Worm (Caenorhabditis elegans): ENCODE results near the gene ZK546.5.

DNA sequence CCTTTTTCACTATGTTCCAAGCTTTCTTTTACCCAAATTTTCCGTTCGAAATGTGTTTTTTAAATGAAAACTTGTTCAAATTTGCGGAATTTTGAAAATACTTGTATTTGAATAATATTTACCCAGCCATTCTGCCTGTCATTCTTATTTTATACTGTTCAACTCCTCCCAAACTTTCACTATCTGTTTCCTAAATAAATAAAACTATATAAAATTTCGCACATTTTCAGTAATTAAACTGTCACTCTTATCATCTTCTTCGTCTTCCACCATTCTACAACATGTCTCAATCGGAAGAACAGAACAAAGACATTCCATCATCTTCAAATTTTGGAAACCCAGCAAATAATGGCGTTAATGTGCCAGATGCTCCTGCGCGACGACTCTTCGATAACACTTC lies 30.8 kb upstream of the ZK546.5 start, which contains the start of gene btbd-10:
- TF ChIP-seq pha-4 (tag; optimal IDR thresholded peaks at IDR 0.05) = no peak
- TF ChIP-seq ceh-39 (tag; optimal IDR thresholded peaks at IDR 0.05) = no peak
- no peak for TF ChIP-seq unc-62 (GFP tag; optimal IDR thresholded peaks at IDR 0.05)
- no peak for TF ChIP-seq nhr-76 (tag; optimal IDR thresholded peaks at IDR 0.05)
- TF ChIP-seq lin-13 (tag; optimal IDR thresholded peaks at IDR 0.05) = no peak
- no peak for TF ChIP-seq ceh-83 (GFP tag; optimal IDR thresholded peaks at IDR 0.05)
- no peak for TF ChIP-seq nhr-28 (tag; optimal IDR thresholded peaks at IDR 0.05)
- TF ChIP-seq elt-3 (tag; optimal IDR thresholded peaks at IDR 0.05) = no peak
- no peak for TF ChIP-seq nhr-2 (tag; optimal IDR thresholded peaks at IDR 0.05)
- TF ChIP-seq snpc-4 (tag; optimal IDR thresholded peaks at IDR 0.05) = no peak
- no peak for TF ChIP-seq unc-120 (tag; optimal IDR thresholded peaks at IDR 0.05; ENCODE audit: poor library complexity, severe bottlenecking)
- no peak for TF ChIP-seq unc-39 (tag; optimal IDR thresholded peaks at IDR 0.05)
- TF ChIP-seq nhr-237 (tag; optimal IDR thresholded peaks at IDR 0.05) = no peak

All from whole organism, mixed stage, embryonic.